Worm (Caenorhabditis elegans): ENCODE data around the gene brc-2.

ce11 chrIII:6929558-6930167 lies 26.8 kb upstream of the brc-2 start, which contains the start of gene inf-1:
- TF ChIP-seq snpc-4 (tag; optimal IDR thresholded peaks at IDR 0.05) = no peak
- TF ChIP-seq vab-15 (tag; optimal IDR thresholded peaks at IDR 0.05) = no peak
- no peak for TF ChIP-seq mef-2 (tag; optimal IDR thresholded peaks at IDR 0.05)
- no peak for TF ChIP-seq unc-62 (GFP tag; optimal IDR thresholded peaks at IDR 0.05)
- TF ChIP-seq jun-1 (tag; optimal IDR thresholded peaks at IDR 0.05) = no peak

All from whole organism, L1 larva.